ENCODE assay signal across 6 fruit fly cellular contexts in genomic region chrX:6998492-6998852, dm6.
A peak's percentile ranks its signal among the peaks of the same experiment; 100 is the strongest.
TF ChIP-seq lines count a peak whose summit lies in the region.

Inx2 (plus strand) TSS chrX:6998672.

- TF ChIP-seq CTCF in whole organism, embryonic (GFP tag; optimal IDR thresholded peaks at IDR 0.05; lab: Kevin White, UChicago) = no peak

TF ChIP-seq in whole organism, 6 proteins besides CTCF, POLR2A, EP300 and RAD21:
- TF ChIP-seq Dll (optimal IDR thresholded peaks at IDR 0.05; lab: Kevin White, UChicago) (peak; percentile 78), CG8478 (optimal IDR thresholded peaks at IDR 0.05; lab: Kevin White, UChicago) (no peak), EcR (GFP tag; optimal IDR thresholded peaks at IDR 0.05; lab: Kevin White, UChicago) (peak in 1 of 2 experiments; percentile 1)

TF ChIP-seq in whole organism, adult, 20 proteins besides CTCF, POLR2A, EP300 and RAD21:
- TF ChIP-seq Mnt (GFP tag; optimal IDR thresholded peaks at IDR 0.05; lab: Kevin White, UChicago) (peak; percentile 89), Hr96 (GFP tag; optimal IDR thresholded peaks at IDR 0.05; lab: Kevin White, UChicago) (peak; percentile 77), CG7101 (tag; optimal IDR thresholded peaks at IDR 0.05; lab: Kevin White, UChicago) (peak; percentile 71), tj (GFP tag; optimal IDR thresholded peaks at IDR 0.05; lab: Kevin White, UChicago) (peak; percentile 93), pad (GFP tag; optimal IDR thresholded peaks at IDR 0.05; lab: Kevin White, UChicago) (peak; percentile 41), Clk (GFP tag; optimal IDR thresholded peaks at IDR 0.05; lab: Kevin White, UChicago) (no peak), CG33017 (tag; optimal IDR thresholded peaks at IDR 0.05; lab: Kevin White, UChicago) (no peak), CG1620 (GFP tag; optimal IDR thresholded peaks at IDR 0.05; lab: Kevin White, UChicago) (peak; percentile 31), Crg-1 (GFP tag; optimal IDR thresholded peaks at IDR 0.05; lab: Kevin White, UChicago) (peak; percentile 50), CG14711 (tag; optimal IDR thresholded peaks at IDR 0.05; lab: Kevin White, UChicago) (no peak), ovo (GFP tag; optimal IDR thresholded peaks at IDR 0.05; lab: Kevin White, UChicago) (peak; percentile 69), cic (GFP tag; optimal IDR thresholded peaks at IDR 0.05; lab: Kevin White, UChicago) (peak; percentile 70), CG12768 (GFP tag; optimal IDR thresholded peaks at IDR 0.05; lab: Kevin White, UChicago) (peak; percentile 38), CG11617 (GFP tag; optimal IDR thresholded peaks at IDR 0.05; lab: Kevin White, UChicago) (no peak), bab1 (GFP tag; optimal IDR thresholded peaks at IDR 0.05; lab: Kevin White, UChicago) (peak; percentile 88)

TF ChIP-seq in whole organism, embryonic, 481 proteins besides CTCF, POLR2A, EP300 and RAD21 (continues in another document):
- TF ChIP-seq grau (tag; optimal IDR thresholded peaks at IDR 0.05; lab: Kevin White, UChicago) = peak; percentile 17
- peak; percentile 23 for TF ChIP-seq CG6254 (GFP tag; optimal IDR thresholded peaks at IDR 0.05; lab: Kevin White, UChicago)
- peak; percentile 58 for TF ChIP-seq sens (GFP tag; lab: Kevin White, UChicago)
- no peak for TF ChIP-seq CG8478 (optimal IDR thresholded peaks at IDR 0.05; lab: Kevin White, UChicago)
- peak; percentile 61 for TF ChIP-seq ftz-f1 (GFP tag; optimal IDR thresholded peaks at IDR 0.05; lab: Kevin White, UChicago)
- peak; percentile 43 for TF ChIP-seq Nf-YC (tag; optimal IDR thresholded peaks at IDR 0.05; lab: Kevin White, UChicago)
- peak; percentile 15; the same call in 1 of the 2 replicates for TF ChIP-seq ara (GFP tag; IDR thresholded peaks at IDR 0.05; lab: Robert Waterston, UW)
- TF ChIP-seq grn (GFP tag; optimal IDR thresholded peaks at IDR 0.05; lab: Kevin White, UChicago) = peak; percentile 8
- TF ChIP-seq CG9932 (GFP tag; IDR thresholded peaks at IDR 0.05; lab: Robert Waterston, UW) = peak; percentile 28; the same call in 1 of the 2 replicates
- no peak for TF ChIP-seq CG6654 (GFP tag; optimal IDR thresholded peaks at IDR 0.05; lab: Kevin White, UChicago)
- no peak for TF ChIP-seq Camta (GFP tag; optimal IDR thresholded peaks at IDR 0.05; lab: Kevin White, UChicago)
- TF ChIP-seq CG32532 (GFP tag; IDR thresholded peaks at IDR 0.05; lab: Robert Waterston, UW) = peak; percentile 62; the same call in 1 of the 2 replicates
- TF ChIP-seq CG7357 (GFP tag; IDR thresholded peaks at IDR 0.05; lab: Robert Waterston, UW) = no peak
- peak; percentile 60; the same call in 1 of the 3 replicates for TF ChIP-seq gce (GFP tag; IDR thresholded peaks at IDR 0.05; lab: Robert Waterston, UW)
- TF ChIP-seq CG16815 (GFP tag; optimal IDR thresholded peaks at IDR 0.05; lab: Kevin White, UChicago) = no peak
- TF ChIP-seq CG13296 (GFP tag; optimal IDR thresholded peaks at IDR 0.05; lab: Kevin White, UChicago) = peak; percentile 49
- peak; percentile 31; the same call in 1 of the 2 replicates for TF ChIP-seq E2f2 (GFP tag; IDR thresholded peaks at IDR 0.05; lab: Robert Waterston, UW)

TF ChIP-seq in whole organism, prepupa, 60 proteins besides CTCF, POLR2A, EP300 and RAD21 (continues in another document):
- peak; percentile 17 for TF ChIP-seq CG1621 (tag; optimal IDR thresholded peaks at IDR 0.05; lab: Kevin White, UChicago)
- peak; percentile 48; the same call in 1 of the 2 replicates for TF ChIP-seq CG15336 (GFP tag; IDR thresholded peaks at IDR 0.05; lab: Robert Waterston, UW)
- no peak for TF ChIP-seq Met (GFP tag; optimal IDR thresholded peaks at IDR 0.05; lab: Kevin White, UChicago)
- no peak for TF ChIP-seq lz (GFP tag; optimal IDR thresholded peaks at IDR 0.05; lab: Kevin White, UChicago)
- peak; percentile 15 for TF ChIP-seq fd85E (GFP tag; optimal IDR thresholded peaks at IDR 0.05; lab: Kevin White, UChicago)
- peak; percentile 71 for TF ChIP-seq fkh (GFP tag; optimal IDR thresholded peaks at IDR 0.05; lab: Kevin White, UChicago)
- peak; percentile 22 for TF ChIP-seq Sox102F (GFP tag; optimal IDR thresholded peaks at IDR 0.05; lab: Kevin White, UChicago)
- no peak for TF ChIP-seq CG6808 (GFP tag; optimal IDR thresholded peaks at IDR 0.05; lab: Kevin White, UChicago)
- peak; percentile 65 for TF ChIP-seq vri (GFP tag; optimal IDR thresholded peaks at IDR 0.05; lab: Kevin White, UChicago)
- TF ChIP-seq Hr38 (GFP tag; optimal IDR thresholded peaks at IDR 0.05; lab: Kevin White, UChicago) = no peak
- no peak for TF ChIP-seq achi (GFP tag; optimal IDR thresholded peaks at IDR 0.05; lab: Kevin White, UChicago)
- no peak for TF ChIP-seq dac (GFP tag; optimal IDR thresholded peaks at IDR 0.05; lab: Kevin White, UChicago)
- peak; percentile 62; the same call in 1 of the 3 replicates for TF ChIP-seq eg (GFP tag; IDR thresholded peaks at IDR 0.05; lab: Robert Waterston, UW)
- no peak for TF ChIP-seq Smox (GFP tag; optimal IDR thresholded peaks at IDR 0.05; lab: Kevin White, UChicago)
- no peak for TF ChIP-seq Eip75B (GFP tag; optimal IDR thresholded peaks at IDR 0.05; lab: Kevin White, UChicago)
- TF ChIP-seq Sox14 (GFP tag; optimal IDR thresholded peaks at IDR 0.05; lab: Kevin White, UChicago) = peak; percentile 22
- peak; percentile 24 for TF ChIP-seq Lpt (GFP tag; optimal IDR thresholded peaks at IDR 0.05; lab: Kevin White, UChicago)
- TF ChIP-seq svp (GFP tag; lab: Kevin White, UChicago) = peak; percentile 59
- TF ChIP-seq Hr4 (GFP tag; optimal IDR thresholded peaks at IDR 0.05; lab: Kevin White, UChicago) = no peak
- TF ChIP-seq CG32006 (GFP tag; optimal IDR thresholded peaks at IDR 0.05; lab: Kevin White, UChicago) = no peak

TF ChIP-seq in whole organism, pupa, 21 proteins besides CTCF, POLR2A, EP300 and RAD21:
- TF ChIP-seq CG17806 (tag; optimal IDR thresholded peaks at IDR 0.05; lab: Kevin White, UChicago) (no peak), fd96Ca (GFP tag; IDR thresholded peaks at IDR 0.05; lab: Robert Waterston, UW) (0 out of 3 replicates have a peak, but pooled peaks have one; percentile 28), rn (GFP tag; IDR thresholded peaks at IDR 0.05; lab: Robert Waterston, UW) (no peak), gl (tag; optimal IDR thresholded peaks at IDR 0.05; lab: Kevin White, UChicago) (peak; percentile 56), CG32121 (GFP tag; IDR thresholded peaks at IDR 0.05; lab: Robert Waterston, UW) (peak; percentile 63), EcR (GFP tag; optimal IDR thresholded peaks at IDR 0.05; lab: Kevin White, UChicago) (peak; percentile 64), Pif1A (GFP tag; optimal IDR thresholded peaks at IDR 0.05; lab: Kevin White, UChicago) (peak; percentile 58), CG12605 (GFP tag; IDR thresholded peaks at IDR 0.05; lab: Robert Waterston, UW) (peak; percentile 80), CG4496 (GFP tag; IDR thresholded peaks at IDR 0.05; lab: Robert Waterston, UW) (peak; percentile 76; the same call in 2 of the 3 replicates), Snoo (tag; optimal IDR thresholded peaks at IDR 0.05; lab: Kevin White, UChicago) (no peak), CG13204 (GFP tag; optimal IDR thresholded peaks at IDR 0.05; lab: Kevin White, UChicago) (peak; percentile 58), Pif1B (GFP tag; optimal IDR thresholded peaks at IDR 0.05; lab: Kevin White, UChicago) (no peak), Ets98B (GFP tag; IDR thresholded peaks at IDR 0.05; lab: Robert Waterston, UW) (peak; percentile 78)

TF ChIP-seq in whole organism, wandering third instar larva, 38 proteins besides CTCF, POLR2A, EP300 and RAD21:
- TF ChIP-seq sv (GFP tag; optimal IDR thresholded peaks at IDR 0.05; lab: Kevin White, UChicago) = no peak
- TF ChIP-seq pan (optimal IDR thresholded peaks at IDR 0.05; lab: Kevin White, UChicago) = no peak
- no peak for TF ChIP-seq CG9705 (GFP tag; optimal IDR thresholded peaks at IDR 0.05; lab: Kevin White, UChicago)
- TF ChIP-seq Vsx2 (GFP tag; optimal IDR thresholded peaks at IDR 0.05; lab: Kevin White, UChicago; ENCODE audit: partially characterized antibody) = peak; percentile 83
- TF ChIP-seq jim (GFP tag; optimal IDR thresholded peaks at IDR 0.05; lab: Kevin White, UChicago) = peak; percentile 62
- TF ChIP-seq rgr (GFP tag; optimal IDR thresholded peaks at IDR 0.05; lab: Kevin White, UChicago) = peak; percentile 31
- TF ChIP-seq dl (GFP tag; optimal IDR thresholded peaks at IDR 0.05; lab: Kevin White, UChicago; ENCODE audit: insufficient read depth in 1 of 2, partially characterized antibody in 2 of 2) = peak; percentile 45 to 63
- peak; percentile 74 for TF ChIP-seq Rel (GFP tag; optimal IDR thresholded peaks at IDR 0.05; lab: Kevin White, UChicago)
- peak; percentile 70 for TF ChIP-seq Rel (tag; optimal IDR thresholded peaks at IDR 0.05; lab: Kevin White, UChicago)
- TF ChIP-seq Hnf4 (GFP tag; optimal IDR thresholded peaks at IDR 0.05; lab: Kevin White, UChicago) = peak; percentile 78
- peak; percentile 46 for TF ChIP-seq CrebA (GFP tag; optimal IDR thresholded peaks at IDR 0.05; lab: Kevin White, UChicago; ENCODE audit: borderline replicate concordance)
- peak; percentile 70 for TF ChIP-seq Dif (GFP tag; optimal IDR thresholded peaks at IDR 0.05; lab: Kevin White, UChicago; ENCODE audit: partially characterized antibody)
- no peak for TF ChIP-seq foxo (GFP tag; optimal IDR thresholded peaks at IDR 0.05; lab: Kevin White, UChicago)
- TF ChIP-seq fru (GFP tag; optimal IDR thresholded peaks at IDR 0.05; lab: Kevin White, UChicago) = peak; percentile 26
- no peak for TF ChIP-seq lola (GFP tag; optimal IDR thresholded peaks at IDR 0.05; lab: Kevin White, UChicago)
- TF ChIP-seq Jra (GFP tag; optimal IDR thresholded peaks at IDR 0.05; lab: Kevin White, UChicago) = peak; percentile 58
- TF ChIP-seq OdsH (GFP tag; optimal IDR thresholded peaks at IDR 0.05; lab: Kevin White, UChicago) = peak; percentile 8
- peak; percentile 70 for TF ChIP-seq Hr83 (GFP tag; optimal IDR thresholded peaks at IDR 0.05; lab: Kevin White, UChicago; ENCODE audit: poor library complexity, severe bottlenecking)
- peak; percentile 22 for TF ChIP-seq Sp1 (GFP tag; optimal IDR thresholded peaks at IDR 0.05; lab: Kevin White, UChicago)
- peak; percentile 54 for TF ChIP-seq h (GFP tag; optimal IDR thresholded peaks at IDR 0.05; lab: Kevin White, UChicago)
